Fruit fly (Drosophila melanogaster) whole organism, prepupa: ENCODE results near the gene bdwf.

Source experiments
- Blimp-1 ChIP-seq: fragments of 200-800 bp; sonication (Bioruptor generic); optimal IDR thresholded peaks from 3 replicates; lab custom pipeline; 2017; ENCODE audit warnings: missing biosample characterization, missing genetic modification characterization, mild to moderate bottlenecking, moderate library complexity, missing genetic modification reagents
- CG10669 ChIP-seq: fragments of 200-800 bp; sonication (Bioruptor generic); optimal IDR thresholded peaks from 3 replicates; lab custom pipeline; 2018; ENCODE audit warnings: missing biosample characterization, mild to moderate bottlenecking, missing genetic modification characterization, moderate library complexity
- CG11294 ChIP-seq: fragments of 200-800 bp; sonication (Bioruptor generic); IDR thresholded peaks from 2 replicates; pipeline ENCODE4 v1.3.6; 2022; ENCODE audit warnings: missing biosample characterization, missing genetic modification characterization
- CG11762 ChIP-seq: fragments of 200-800 bp; sonication (Bioruptor generic); optimal IDR thresholded peaks from 3 replicates; lab custom pipeline; 2016; ENCODE audit warnings: missing biosample characterization, missing genetic modification characterization; ENCODE audit not compliant: insufficient read depth
- CG11902 ChIP-seq: fragments of 200-800 bp; sonication (Bioruptor generic); optimal IDR thresholded peaks from 3 replicates; lab custom pipeline; 2016; ENCODE audit warnings: missing biosample characterization, missing genetic modification characterization
- CG15336 ChIP-seq: fragments of 200-800 bp; sonication (Bioruptor generic); IDR thresholded peaks from 2 replicates; pipeline ENCODE4 v1.3.6; 2022; ENCODE audit warnings: missing biosample characterization, missing genetic modification characterization
- CG1621 ChIP-seq: fragments of 200-800 bp; sonication (Bioruptor generic); optimal IDR thresholded peaks from 3 replicates; lab custom pipeline; 2018; ENCODE audit warnings: missing biosample characterization, mild to moderate bottlenecking, missing genetic modification characterization
- CG16779 ChIP-seq: fragments of 200-800 bp; sonication (Bioruptor generic); optimal IDR thresholded peaks from 3 replicates; lab custom pipeline; 2017; ENCODE audit warnings: missing biosample characterization, mild to moderate bottlenecking, missing genetic modification characterization
- CG31627 ChIP-seq: fragments of 200-800 bp; sonication (Bioruptor generic); optimal IDR thresholded peaks from 3 replicates; lab custom pipeline; 2016; ENCODE audit warnings: missing biosample characterization, missing genetic modification characterization
- CG32006 ChIP-seq: fragments of 200-800 bp; sonication (Bioruptor generic); optimal IDR thresholded peaks from 3 replicates; lab custom pipeline; 2017; ENCODE audit warnings: missing biosample characterization, mild to moderate bottlenecking, missing genetic modification characterization
- CG4318 ChIP-seq: fragments of 200-800 bp; sonication (Bioruptor generic); optimal IDR thresholded peaks from 3 replicates; lab custom pipeline; 2017; ENCODE audit warnings: missing biosample characterization, mild to moderate bottlenecking, missing genetic modification characterization
- CG6163 ChIP-seq: fragments of 200-800 bp; sonication (Bioruptor generic); IDR thresholded peaks from 3 replicates; pipeline ENCODE4 v1.3.6; 2022; ENCODE audit warnings: missing biosample characterization, missing genetic modification characterization
- CG6276 ChIP-seq: fragments of 200-800 bp; sonication (Bioruptor generic); optimal IDR thresholded peaks from 2 replicates; lab custom pipeline; 2017; ENCODE audit warnings: missing biosample characterization, mild to moderate bottlenecking, missing genetic modification characterization
- CG6792 ChIP-seq: fragments of 200-800 bp; sonication (Bioruptor generic); optimal IDR thresholded peaks from 3 replicates; lab custom pipeline; 2016; ENCODE audit warnings: missing biosample characterization, missing genetic modification characterization
- CG6854 ChIP-seq: fragments of 200-800 bp; sonication (Bioruptor generic); optimal IDR thresholded peaks from 2 replicates; lab custom pipeline; 2017; ENCODE audit warnings: missing biosample characterization, mild to moderate bottlenecking, missing genetic modification characterization
- CG7368 ChIP-seq: fragments of 200-800 bp; sonication (Bioruptor generic); optimal IDR thresholded peaks from 3 replicates; lab custom pipeline; 2016; ENCODE audit warnings: missing biosample characterization, missing genetic modification characterization
- CG8632 ChIP-seq: fragments of 200-800 bp; sonication (Bioruptor generic); optimal IDR thresholded peaks from 3 replicates; lab custom pipeline; 2016; ENCODE audit warnings: missing biosample characterization, missing genetic modification characterization
- CG9139 ChIP-seq: fragments of 200-800 bp; sonication (Bioruptor generic); optimal IDR thresholded peaks from 3 replicates; lab custom pipeline; 2017; ENCODE audit warnings: missing biosample characterization, mild to moderate bottlenecking, missing genetic modification characterization
- Eip78C ChIP-seq: fragments of 200-800 bp; sonication (Bioruptor generic); peaks from one replicate; lab custom pipeline; 2016; ENCODE audit warnings: missing biosample characterization, missing genetic modification characterization
- Eip93F ChIP-seq: fragments of 200-800 bp; sonication (Bioruptor generic); optimal IDR thresholded peaks from 2 replicates; lab custom pipeline; 2016; ENCODE audit warnings: missing biosample characterization, mild to moderate bottlenecking, missing genetic modification characterization
- Ets21C ChIP-seq: fragments of 200-800 bp; sonication (Bioruptor generic); optimal IDR thresholded peaks from 3 replicates; lab custom pipeline; 2016; ENCODE audit warnings: missing biosample characterization, missing genetic modification characterization
- Ets96B ChIP-seq: fragments of 200-800 bp; optimal IDR thresholded peaks from 2 replicates; lab custom pipeline; 2019; ENCODE audit warnings: missing biosample characterization, mild to moderate bottlenecking, missing genetic modification characterization, moderate library complexity
- Gug ChIP-seq: fragments of 200-800 bp; sonication (Bioruptor generic); IDR thresholded peaks from 2 replicates; pipeline ENCODE4 v1.3.6; 2022; ENCODE audit warnings: missing biosample characterization, missing genetic modification characterization
- Hr38 ChIP-seq: sonication (Bioruptor generic); optimal IDR thresholded peaks from 2 replicates; lab custom pipeline; 2016; ENCODE audit warnings: missing biosample characterization, missing genetic modification characterization
- Hr39 ChIP-seq: fragments of 200-800 bp; sonication (Bioruptor generic); optimal IDR thresholded peaks from 2 replicates; lab custom pipeline; 2016; ENCODE audit warnings: missing biosample characterization, missing genetic modification characterization
- Hr4 ChIP-seq: fragments of 200-800 bp; sonication (Bioruptor generic); optimal IDR thresholded peaks from 3 replicates; lab custom pipeline; 2016; ENCODE audit warnings: missing biosample characterization, missing genetic modification characterization
- Lpt ChIP-seq: fragments of 200-800 bp; sonication (Bioruptor generic); optimal IDR thresholded peaks from 3 replicates; lab custom pipeline; 2016; ENCODE audit warnings: missing biosample characterization, missing genetic modification characterization
- OdsH ChIP-seq: fragments of 200-800 bp; sonication (Bioruptor generic); optimal IDR thresholded peaks from 3 replicates; lab custom pipeline; 2016; ENCODE audit warnings: missing biosample characterization, missing genetic modification characterization
- Smox ChIP-seq: fragments of 200-800 bp; sonication (Bioruptor generic); optimal IDR thresholded peaks from 3 replicates; lab custom pipeline; 2016; ENCODE audit warnings: missing biosample characterization, missing genetic modification characterization
- Sox14 ChIP-seq: fragments of 200-800 bp; sonication (Bioruptor generic); optimal IDR thresholded peaks from 3 replicates; lab custom pipeline; 2016; ENCODE audit warnings: missing biosample characterization, missing genetic modification characterization
- Sox15 ChIP-seq: fragments of 200-800 bp; sonication (Bioruptor generic); optimal IDR thresholded peaks from 3 replicates; lab custom pipeline; 2016; ENCODE audit warnings: missing biosample characterization, missing genetic modification characterization
- achi ChIP-seq: fragments of 200-800 bp; sonication (Bioruptor generic); optimal IDR thresholded peaks from 3 replicates; lab custom pipeline; 2016; ENCODE audit warnings: missing biosample characterization, missing genetic modification characterization
- acj6 ChIP-seq: fragments of 200-800 bp; sonication (Bioruptor generic); optimal IDR thresholded peaks from 3 replicates; lab custom pipeline; 2016; ENCODE audit warnings: missing biosample characterization, missing genetic modification characterization
- cyc ChIP-seq: fragments of 200-800 bp; sonication (Bioruptor generic); optimal IDR thresholded peaks from 3 replicates; lab custom pipeline; 2016; ENCODE audit warnings: missing biosample characterization, missing genetic modification characterization
- dac ChIP-seq: fragments of 200-800 bp; sonication (Bioruptor generic); optimal IDR thresholded peaks from 2 replicates; lab custom pipeline; 2017; ENCODE audit warnings: missing biosample characterization, mild to moderate bottlenecking, missing genetic modification characterization
- dsx ChIP-seq: fragments of 200-800 bp; optimal IDR thresholded peaks from 3 replicates; lab custom pipeline; 2019; ENCODE audit warnings: missing biosample characterization, mild to moderate bottlenecking, missing genetic modification characterization, moderate library complexity; ENCODE audit not compliant: poor library complexity, severe bottlenecking
- eg ChIP-seq: fragments of 200-800 bp; sonication (Bioruptor generic); IDR thresholded peaks from 3 replicates; pipeline ENCODE4 v1.3.6; 2022; ENCODE audit warnings: missing biosample characterization, missing genetic modification characterization
- esn ChIP-seq: fragments of 200-800 bp; sonication (Bioruptor generic); optimal IDR thresholded peaks from 2 replicates; lab custom pipeline; 2016; ENCODE audit warnings: missing biosample characterization, mild to moderate bottlenecking, missing genetic modification characterization, moderate library complexity
- fd59A ChIP-seq: fragments of 200-800 bp; sonication (Bioruptor generic); optimal IDR thresholded peaks from 2 replicates; lab custom pipeline; 2017; ENCODE audit warnings: missing biosample characterization, mild to moderate bottlenecking, missing genetic modification characterization, missing genetic modification reagents
- fkh ChIP-seq: fragments of 200-800 bp; sonication (Bioruptor generic); optimal IDR thresholded peaks from 3 replicates; lab custom pipeline; 2017; ENCODE audit warnings: missing biosample characterization, mild to moderate bottlenecking, missing genetic modification characterization, moderate library complexity
- lz ChIP-seq: fragments of 200-800 bp; sonication (Bioruptor generic); optimal IDR thresholded peaks from 3 replicates; lab custom pipeline; 2016; ENCODE audit warnings: missing biosample characterization, missing genetic modification characterization
- net ChIP-seq: fragments of 200-800 bp; sonication (Bioruptor generic); optimal IDR thresholded peaks from 3 replicates; lab custom pipeline; 2016; ENCODE audit warnings: missing biosample characterization, missing genetic modification characterization
- pdm3 ChIP-seq: fragments of 200-800 bp; sonication (Bioruptor generic); optimal IDR thresholded peaks from 3 replicates; lab custom pipeline; 2016; ENCODE audit warnings: missing biosample characterization, missing genetic modification characterization
- salr ChIP-seq, 2 experiments: fragments of 200-800 bp; sonication (Bioruptor generic); optimal IDR thresholded peaks; 3 replicates each; lab custom pipeline; 2016 to 2018; ENCODE audit warnings: missing biosample characterization in 2 of 2, missing genetic modification characterization in 2 of 2, mild to moderate bottlenecking in 1 of 2
- spab ChIP-seq: fragments of 200-800 bp; sonication (Bioruptor generic); optimal IDR thresholded peaks from 2 replicates; lab custom pipeline; 2017; ENCODE audit warnings: missing biosample characterization, mild to moderate bottlenecking, missing genetic modification characterization, missing genetic modification reagents
- svp ChIP-seq: fragments of 200-800 bp; sonication (Bioruptor generic); peaks from one replicate; lab custom pipeline; 2016; ENCODE audit warnings: missing biosample characterization, missing genetic modification characterization
- topi ChIP-seq: fragments of 200-800 bp; sonication (Bioruptor generic); optimal IDR thresholded peaks from 3 replicates; lab custom pipeline; 2016; ENCODE audit warnings: missing biosample characterization, missing genetic modification characterization
- vri ChIP-seq: fragments of 200-800 bp; sonication (Bioruptor generic); optimal IDR thresholded peaks from 3 replicates; lab custom pipeline; 2016; ENCODE audit warnings: missing biosample characterization, mild to moderate bottlenecking, missing genetic modification characterization

Gene bdwf

DNA sequence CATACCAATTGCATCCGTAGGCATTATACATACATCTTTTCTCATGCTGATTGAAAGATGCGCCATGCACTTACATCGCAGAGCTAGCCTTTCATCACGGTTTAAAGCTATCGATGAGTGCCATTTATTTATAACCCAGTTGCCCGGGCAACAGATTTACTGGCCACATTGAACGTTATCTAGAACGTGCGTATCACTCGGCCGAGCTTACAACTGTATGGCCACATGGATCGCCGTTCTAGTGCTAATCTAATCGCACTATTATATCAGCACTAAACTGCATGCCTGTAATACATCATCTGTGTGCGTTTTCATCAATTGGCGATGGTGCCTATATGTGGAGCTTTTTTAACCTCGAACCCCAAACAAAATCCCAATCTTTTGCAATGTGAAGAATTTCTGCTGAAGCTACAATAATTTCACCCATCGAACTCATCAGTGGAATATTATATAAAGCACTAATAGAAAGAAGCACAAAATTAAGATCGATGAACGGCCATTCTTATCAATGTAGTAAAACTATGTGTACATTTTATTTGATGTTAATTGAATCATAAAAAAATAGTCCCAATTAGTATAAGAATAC lies 18.0 kb upstream of the bdwf start:
- TF ChIP-seq fkh, result no peak
- TF ChIP-seq CG11294 (GFP tag; lab: Robert Waterston, UW), result no peak
- no peak for TF ChIP-seq achi (GFP tag; lab: Kevin White, UChicago)
- peak; percentile 55 for TF ChIP-seq svp
- TF ChIP-seq Ets21C, result no peak
- TF ChIP-seq eg (GFP tag; lab: Robert Waterston, UW), result no peak
- TF ChIP-seq Eip93F (GFP tag; lab: Kevin White, UChicago), result no peak
- TF ChIP-seq, all 60 proteins: peak for 1

DNA sequence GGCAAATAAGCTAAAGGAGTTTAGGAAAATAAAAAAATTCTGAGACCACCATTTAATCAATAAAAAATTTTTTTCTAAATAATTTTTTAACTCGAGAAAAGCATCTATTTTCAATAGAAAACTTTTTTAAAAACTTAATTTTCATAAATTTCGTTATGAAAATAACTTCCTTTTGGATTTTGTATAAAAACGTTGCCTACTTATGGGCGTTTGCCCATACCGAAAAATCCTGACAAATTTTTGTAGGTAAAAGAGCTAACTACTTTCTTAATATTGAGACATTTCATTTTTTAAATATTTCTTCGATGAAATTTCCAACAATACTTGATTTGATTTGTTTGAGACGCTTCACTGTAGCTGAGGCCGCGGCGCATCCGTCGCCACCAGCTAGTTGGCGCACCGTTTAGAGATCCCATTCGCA lies 17.3 kb upstream of the bdwf start:
- TF ChIP-seq CG6854 (GFP tag; lab: Kevin White, UChicago) (no peak), Ets96B (tag; lab: Kevin White, UChicago) (peak; percentile 71), esn (GFP tag; lab: Kevin White, UChicago) (peak; percentile 51), Sox14 (GFP tag; lab: Kevin White, UChicago) (peak; percentile 67), lz (peak; percentile 31), Hr39 (GFP tag; lab: Kevin White, UChicago) (peak; percentile 31), achi (GFP tag; lab: Kevin White, UChicago) (peak; percentile 71), Sox15 (GFP tag; lab: Kevin White, UChicago) (peak; percentile 43), CG11902 (GFP tag; lab: Kevin White, UChicago) (peak; percentile 9), dac (peak; percentile 65), svp (no peak), CG6792 (peak; percentile 46), CG1621 (tag; lab: Kevin White, UChicago) (no peak), dsx (GFP tag; lab: Kevin White, UChicago) (peak; percentile 40), CG8632 (GFP tag; lab: Kevin White, UChicago) (peak; percentile 42), fd59A (GFP tag; lab: Kevin White, UChicago) (peak; percentile 65), CG32006 (GFP tag; lab: Kevin White, UChicago) (peak; percentile 95), CG11762 (GFP tag; lab: Kevin White, UChicago) (peak; percentile 58), Gug (GFP tag; lab: Robert Waterston, UW) (peak; percentile 42), CG10669 (peak; percentile 70), CG9139 (GFP tag; lab: Kevin White, UChicago) (peak; percentile 40), topi (GFP tag; lab: Kevin White, UChicago) (peak; percentile 54), Smox (GFP tag; lab: Kevin White, UChicago) (peak; percentile 25), CG7368 (GFP tag; lab: Kevin White, UChicago) (peak; percentile 40), OdsH (GFP tag; lab: Kevin White, UChicago) (peak; percentile 76), CG15336 (peak; percentile 79), vri (GFP tag; lab: Kevin White, UChicago) (no peak), fkh (no peak), CG11294 (GFP tag; lab: Robert Waterston, UW) (no peak), Hr4 (GFP tag; lab: Kevin White, UChicago) (peak; percentile 92), spab (peak; percentile 73), net (peak; percentile 75), Eip78C (GFP tag; lab: Kevin White, UChicago) (peak; percentile 93), CG4318 (peak; percentile 85), cyc (GFP tag; lab: Kevin White, UChicago) (peak; percentile 38), Blimp-1 (GFP tag; lab: Kevin White, UChicago) (no peak), CG16779 (tag; lab: Kevin White, UChicago) (no peak), CG31627 (peak; percentile 10), pdm3 (GFP tag; lab: Kevin White, UChicago) (peak; percentile 75), Ets21C (no peak), Lpt (peak; percentile 10), Eip93F (GFP tag; lab: Kevin White, UChicago) (no peak), eg (GFP tag; lab: Robert Waterston, UW) (peak; percentile 73), Hr38 (no peak), acj6 (GFP tag; lab: Kevin White, UChicago) (peak; percentile 70), CG6163 (peak; percentile 73; the same call in 2 of the 3 replicates), salr (GFP tag; optimal IDR thresholded peaks at IDR 0.05; lab: Kevin White, UChicago) (peak in 1 of 2 experiments; percentile 93), CG6276 (peak; percentile 78)
